Fruit fly (Drosophila melanogaster): ENCODE data around the gene Sdic4.
"Not testable (repeated sequence)": the region's sequence is repeated elsewhere in the genome, so short reads cannot be mapped to it uniquely, and the experiment has no call there.

Sdic4 gene

dm6 chrX:20224920-20225319 is at the start of gene Sdic4:
Sdic4 (minus strand) TSS chrX:20225020.
- TF ChIP-seq CTCF, CG8478 (optimal IDR thresholded peaks at IDR 0.05): not testable (repeated sequence)

DNA sequence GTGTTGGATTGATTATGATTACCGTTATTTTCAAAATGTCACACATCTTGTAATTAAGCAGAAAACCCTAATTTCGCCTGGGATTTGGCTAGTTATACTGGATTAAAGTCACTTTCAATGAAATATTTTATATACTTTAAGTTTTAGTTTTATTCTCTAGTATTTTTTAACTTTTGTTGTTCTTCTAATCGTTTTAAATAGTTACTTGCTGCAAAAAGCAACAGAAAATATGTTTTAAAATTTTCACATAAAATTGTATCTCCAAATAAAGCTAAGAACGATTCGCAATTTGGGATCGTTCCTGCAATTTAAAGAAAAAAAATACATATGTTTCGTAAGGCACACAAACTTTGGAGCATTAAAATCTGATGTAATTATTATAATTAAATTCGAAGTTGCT is 44.8 kb upstream of the Sdic4 start, which contains the start of gene Inx6:
Gene Inx6 (minus strand): TSS at position 101 of the 400 bp plus-strand sequence.
- TF ChIP-seq CTCF (optimal IDR thresholded peaks at IDR 0.05) = no peak
- TF ChIP-seq CG8478 (optimal IDR thresholded peaks at IDR 0.05) = no peak

DNA sequence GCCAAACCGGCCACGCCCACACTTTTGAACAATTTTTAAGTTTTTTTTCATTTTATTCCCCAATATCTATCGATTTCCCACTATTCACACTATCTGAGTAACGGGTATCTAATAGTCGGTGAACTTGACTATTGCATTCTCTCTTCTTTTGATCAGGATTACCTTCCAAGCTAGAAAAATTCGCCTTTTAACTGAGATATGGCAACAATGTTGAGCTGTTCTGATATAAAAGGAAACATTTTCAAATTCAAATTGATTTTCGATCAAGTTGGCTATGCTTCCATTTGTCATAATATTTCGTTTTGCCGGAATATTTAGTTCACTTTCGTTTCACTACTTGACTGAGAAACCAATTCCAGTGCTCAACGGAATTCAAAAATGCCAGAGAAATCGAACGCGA is 34.1 kb upstream of the Sdic4 start, which contains the start of gene CG42577:
Gene CG42577 (plus strand): TSS at position 301 of the 400 bp plus-strand sequence.
- not testable (repeated sequence) for TF ChIP-seq CG8478, CTCF (optimal IDR thresholded peaks at IDR 0.05)

- TF ChIP-seq CG8478 (optimal IDR thresholded peaks at IDR 0.05) (no peak), CTCF (optimal IDR thresholded peaks at IDR 0.05) (peak in 1 of 2 experiments; percentile 23)
These were observed 32.2 kb upstream of the Sdic4 start, which contains the start of gene CG17065 for dm6 chrX:20256849-20257590. CG17065 (minus strand) TSS chrX:20257199.

DNA sequence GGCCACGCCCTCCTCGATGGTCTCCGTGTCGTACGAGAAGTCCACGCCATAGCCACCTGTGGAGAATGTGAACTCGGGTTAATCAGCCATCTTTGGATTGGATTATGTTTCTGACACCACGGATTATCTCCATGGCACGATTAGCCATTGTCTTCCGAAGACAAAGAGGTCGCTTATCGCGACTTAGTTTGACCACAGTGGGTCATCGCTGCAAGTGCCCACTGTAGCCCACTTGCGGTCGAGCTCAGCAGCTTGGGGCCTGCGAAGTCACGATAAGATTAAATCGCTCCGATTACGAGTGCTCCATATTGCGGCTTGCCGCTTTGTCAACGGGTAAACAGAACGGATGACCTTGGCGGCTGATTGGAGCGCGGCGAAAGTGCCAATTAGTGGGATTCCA is 31.2 kb upstream of the Sdic4 start:
- no peak for TF ChIP-seq CG8478 (optimal IDR thresholded peaks at IDR 0.05)
- no peak for TF ChIP-seq CTCF (optimal IDR thresholded peaks at IDR 0.05)

DNA sequence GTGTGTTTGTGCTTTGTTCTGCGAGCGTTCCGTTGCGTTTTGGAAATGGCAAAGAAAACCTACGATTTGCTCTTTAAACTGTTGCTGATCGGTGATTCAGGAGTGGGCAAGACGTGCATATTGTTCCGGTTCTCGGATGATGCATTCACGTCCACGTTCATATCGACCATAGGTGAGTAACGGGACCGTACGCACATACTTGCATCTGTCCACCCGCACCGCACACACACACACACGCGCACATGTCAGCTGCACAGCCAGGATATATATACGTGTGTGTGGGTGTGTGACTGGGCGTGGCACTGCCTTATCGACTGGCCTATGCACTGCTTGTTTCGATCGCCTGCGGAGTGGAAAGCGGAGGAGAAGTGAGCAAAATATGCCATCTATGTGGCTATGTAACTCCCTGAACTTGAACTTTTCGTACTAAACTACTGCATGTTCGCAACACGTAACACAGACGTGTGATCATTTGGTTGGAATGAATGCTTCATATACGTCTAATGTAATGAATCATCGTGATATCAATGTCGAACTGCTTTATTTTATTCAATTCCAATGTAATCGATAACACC is 26.9 kb upstream of the Sdic4 start:
- TF ChIP-seq CTCF (optimal IDR thresholded peaks at IDR 0.05) = no peak

- no peak for TF ChIP-seq CTCF (optimal IDR thresholded peaks at IDR 0.05)
- no peak for TF ChIP-seq CG8478 (optimal IDR thresholded peaks at IDR 0.05)
These were observed 26.2 kb upstream of the Sdic4 start, which contains the start of the genes CG17068 and Rab10 for dm6 chrX:20251069-20251468. CG17068 (minus strand) TSS chrX:20251093. Rab10 (plus strand) TSS chrX:20251338.

DNA sequence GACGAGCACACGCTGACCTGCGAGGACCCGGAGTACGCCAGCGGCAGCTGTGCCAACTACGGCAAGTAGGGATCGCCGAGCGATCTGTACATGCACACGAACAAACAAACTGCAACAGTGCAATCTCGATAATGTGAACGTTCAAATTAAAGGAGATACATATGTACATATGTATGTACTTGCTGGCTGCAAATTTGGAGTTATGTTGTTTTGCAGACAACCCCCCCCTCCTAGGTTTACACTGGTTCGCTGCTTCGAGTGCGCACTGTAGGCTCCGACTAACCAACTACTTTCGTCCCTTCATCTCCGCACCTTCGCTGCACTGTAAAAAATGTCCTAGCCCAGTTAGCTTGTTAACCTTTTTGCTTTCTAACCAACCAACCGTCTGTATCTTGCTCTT is 22.9 kb upstream of the Sdic4 start:
- TF ChIP-seq CG8478 (optimal IDR thresholded peaks at IDR 0.05) (no peak), CTCF (optimal IDR thresholded peaks at IDR 0.05) (no peak)

- TF ChIP-seq CTCF (optimal IDR thresholded peaks at IDR 0.05) (no peak), CG8478 (optimal IDR thresholded peaks at IDR 0.05) (no peak)
These were observed 20.5 kb upstream of the Sdic4 start for dm6 chrX:20245218-20245863.

DNA sequence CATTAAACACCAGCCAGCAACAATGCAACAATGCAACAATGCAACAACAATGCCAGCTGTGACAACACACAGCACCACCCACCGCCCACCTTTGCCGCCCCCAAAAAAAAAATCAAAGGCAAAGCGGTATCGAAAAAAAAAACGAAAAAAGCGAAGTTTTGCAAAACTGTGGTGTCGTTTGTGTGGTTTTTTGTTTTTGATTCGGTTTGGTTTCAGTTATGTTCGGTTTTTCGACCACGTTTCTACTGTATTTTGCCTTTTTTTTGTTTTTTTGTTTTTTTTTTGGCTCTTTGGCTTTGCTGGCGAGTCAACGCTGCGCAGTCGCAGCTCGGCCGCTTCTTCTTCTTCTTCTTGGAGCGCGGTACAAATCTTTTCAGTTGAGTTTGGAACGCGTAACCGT is 19.5 kb upstream of the Sdic4 start, which contains the start of gene Peritrophin-A:
Gene Peritrophin-A (plus strand): TSS at position 370 of the 400 bp plus-strand sequence.
- no peak for TF ChIP-seq CG8478 (optimal IDR thresholded peaks at IDR 0.05)
- TF ChIP-seq CTCF (optimal IDR thresholded peaks at IDR 0.05) = no peak

DNA sequence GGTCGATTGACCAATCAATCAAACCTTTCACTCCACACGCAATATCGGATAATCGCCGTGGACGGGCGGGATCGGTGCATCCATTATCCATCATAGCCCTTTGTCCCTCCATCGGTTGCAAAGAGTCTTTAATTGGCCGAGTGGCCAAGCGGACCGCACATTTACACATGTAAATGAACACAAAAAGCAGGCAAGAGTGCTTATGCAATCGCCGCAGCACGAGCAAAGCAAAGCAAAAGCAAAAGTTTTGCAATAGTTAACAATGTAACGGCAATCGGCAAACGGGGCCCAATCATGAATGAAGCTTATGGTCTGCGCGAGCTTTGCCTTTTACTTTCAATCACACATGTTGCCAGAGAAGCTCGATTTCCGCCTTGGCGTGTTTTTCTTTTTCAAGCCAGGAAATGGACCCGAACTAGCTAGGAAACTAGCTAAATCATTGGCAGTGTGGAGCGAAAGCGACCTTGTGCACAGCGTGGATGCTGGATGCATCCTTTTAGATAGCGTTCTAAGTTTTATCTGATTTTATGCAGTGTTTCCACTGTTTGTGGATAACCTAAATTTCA is 18.5 kb upstream of the Sdic4 start:
- no peak for TF ChIP-seq CTCF (optimal IDR thresholded peaks at IDR 0.05)
- no peak for TF ChIP-seq CG8478 (optimal IDR thresholded peaks at IDR 0.05)

- TF ChIP-seq CG8478 (optimal IDR thresholded peaks at IDR 0.05) = no peak
These were observed 15.8 kb upstream of the Sdic4 start for dm6 chrX:20240518-20241186.

dm6 chrX:20239608-20239941 is 14.8 kb upstream of the Sdic4 start, which contains the start of gene obst-A:
obst-A (plus strand) TSS chrX:20239855.
- no peak for TF ChIP-seq CG8478 (optimal IDR thresholded peaks at IDR 0.05)
- TF ChIP-seq CTCF (optimal IDR thresholded peaks at IDR 0.05) = no peak

DNA sequence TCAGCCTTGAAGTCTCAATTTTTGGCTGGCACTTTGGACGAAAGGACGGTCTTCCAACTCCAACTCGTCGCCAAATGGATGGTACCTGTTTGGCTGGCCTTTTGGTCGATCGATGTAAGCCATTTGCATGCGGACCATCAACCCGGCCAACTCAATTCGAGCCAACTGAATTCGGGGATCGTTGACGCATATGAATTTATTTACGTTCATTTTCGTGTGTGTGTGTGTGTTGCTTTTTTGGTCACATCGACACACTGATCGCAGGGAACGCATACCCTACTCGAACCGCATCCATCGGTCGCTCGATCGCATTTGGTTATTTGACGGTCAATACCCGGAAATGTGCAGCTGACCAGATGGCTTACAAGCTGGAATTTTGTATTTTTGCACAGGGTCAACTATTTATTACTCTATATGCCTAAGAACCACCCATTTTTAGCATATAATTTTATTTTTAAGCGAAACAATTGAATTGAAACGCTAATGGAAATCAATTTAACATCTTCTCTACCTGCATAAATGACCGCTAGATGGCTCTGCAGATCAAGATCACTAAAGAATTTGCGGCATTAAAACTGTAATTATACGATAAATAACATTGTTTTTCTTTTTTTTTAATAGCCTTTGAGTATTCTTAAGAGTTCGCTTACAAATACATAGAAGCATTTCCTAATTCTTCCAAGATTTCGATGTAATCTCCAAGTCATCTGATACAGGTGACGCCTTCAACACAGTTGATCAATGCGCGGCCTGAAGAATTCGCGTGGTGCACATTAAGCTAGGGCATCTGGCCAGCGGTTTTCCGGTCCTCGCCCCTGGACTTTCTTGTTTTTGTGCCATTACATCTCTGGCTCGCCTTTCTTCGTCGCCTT is 14.2 kb upstream of the Sdic4 start:
- no peak for TF ChIP-seq CG8478 (optimal IDR thresholded peaks at IDR 0.05)
- TF ChIP-seq CTCF (optimal IDR thresholded peaks at IDR 0.05) = peak; percentile 56 to 71

Measured in S2 (cell line).